Worm (Caenorhabditis elegans): ENCODE results near the gene srw-115.

Gene srw-115

ce11 chrV:2993816-2994215, at the start of gene srw-115:
Gene srw-115 (minus strand): TSS chrV:2993916.
- TF ChIP-seq hnd-1 (tag; optimal IDR thresholded peaks at IDR 0.05) (no peak), sea-1 (GFP tag; conservative IDR thresholded peaks at IDR 0.05) (no peak), tbx-37 (GFP tag; conservative IDR thresholded peaks at IDR 0.05) (no peak), ceh-13 (GFP tag; optimal IDR thresholded peaks at IDR 0.05) (no peak), pes-1 (GFP tag; IDR thresholded peaks at IDR 0.05) (no peak), flt-1 (GFP tag; IDR thresholded peaks at IDR 0.05) (no peak), F13C5.2 (tag; optimal IDR thresholded peaks at IDR 0.05) (no peak), ceh-36 (tag; optimal IDR thresholded peaks at IDR 0.05) (no peak)

ce11 chrV:3040930-3041329, 47.2 kb upstream of the srw-115 start:
- TF ChIP-seq ceh-13 (GFP tag; optimal IDR thresholded peaks at IDR 0.05) (no peak), B0310.2 (tag; optimal IDR thresholded peaks at IDR 0.05) (no peak), tra-4 (tag; optimal IDR thresholded peaks at IDR 0.05) (no peak), hmbx-1 (tag; optimal IDR thresholded peaks at IDR 0.05) (no peak), pes-1 (GFP tag; IDR thresholded peaks at IDR 0.05) (no peak), tbx-11 (GFP tag; IDR thresholded peaks at IDR 0.05) (no peak)

ce11 chrV:3039282-3039681, 45.6 kb upstream of the srw-115 start, which contains the start of gene chpf-2:
Gene chpf-2 (minus strand): TSS chrV:3039382.
- TF ChIP-seq ceh-13 (GFP tag; optimal IDR thresholded peaks at IDR 0.05): no peak
- TF ChIP-seq ceh-36 (tag; optimal IDR thresholded peaks at IDR 0.05): no peak
- no peak for TF ChIP-seq hmbx-1 (tag; optimal IDR thresholded peaks at IDR 0.05)
- no peak for TF ChIP-seq pes-1 (GFP tag; IDR thresholded peaks at IDR 0.05)
- TF ChIP-seq hmg-4 (GFP tag; optimal IDR thresholded peaks at IDR 0.05): no peak
- TF ChIP-seq tra-4 (tag; optimal IDR thresholded peaks at IDR 0.05): no peak
- TF ChIP-seq flt-1 (GFP tag; IDR thresholded peaks at IDR 0.05): no peak
- TF ChIP-seq ets-7 (tag; optimal IDR thresholded peaks at IDR 0.05): no peak
- TF ChIP-seq B0310.2 (tag; optimal IDR thresholded peaks at IDR 0.05): no peak
- no peak for TF ChIP-seq hnd-1 (tag; optimal IDR thresholded peaks at IDR 0.05)
- no peak for TF ChIP-seq tbx-37 (GFP tag; conservative IDR thresholded peaks at IDR 0.05)
- no peak for TF ChIP-seq sea-1 (GFP tag; conservative IDR thresholded peaks at IDR 0.05)
- TF ChIP-seq tbx-11 (GFP tag; IDR thresholded peaks at IDR 0.05): no peak
- TF ChIP-seq ama-1 (optimal IDR thresholded peaks at IDR 0.05): no peak
- no peak for TF ChIP-seq aly-1 (tag; optimal IDR thresholded peaks at IDR 0.05)

ce11 chrV:3038058-3038457, 44.3 kb upstream of the srw-115 start:
- TF ChIP-seq tbx-37 (GFP tag; conservative IDR thresholded peaks at IDR 0.05) (no peak), scrt-1 (GFP tag; IDR thresholded peaks at IDR 0.05) (no peak), flt-1 (GFP tag; IDR thresholded peaks at IDR 0.05) (no peak), aly-1 (tag; optimal IDR thresholded peaks at IDR 0.05) (no peak), hmbx-1 (tag; optimal IDR thresholded peaks at IDR 0.05) (no peak), ets-7 (tag; optimal IDR thresholded peaks at IDR 0.05) (no peak), F13C5.2 (tag; optimal IDR thresholded peaks at IDR 0.05) (no peak), sea-1 (GFP tag; conservative IDR thresholded peaks at IDR 0.05) (no peak), hnd-1 (tag; optimal IDR thresholded peaks at IDR 0.05) (no peak), tra-4 (tag; optimal IDR thresholded peaks at IDR 0.05) (no peak), B0310.2 (tag; optimal IDR thresholded peaks at IDR 0.05) (no peak), ceh-36 (tag; optimal IDR thresholded peaks at IDR 0.05) (no peak), ceh-13 (GFP tag; optimal IDR thresholded peaks at IDR 0.05) (no peak), ama-1 (optimal IDR thresholded peaks at IDR 0.05) (no peak)

- TF ChIP-seq ama-1 (optimal IDR thresholded peaks at IDR 0.05) (no peak), flt-1 (GFP tag; IDR thresholded peaks at IDR 0.05) (no peak), ets-7 (tag; optimal IDR thresholded peaks at IDR 0.05) (no peak), ceh-36 (tag; optimal IDR thresholded peaks at IDR 0.05) (no peak), pes-1 (GFP tag; IDR thresholded peaks at IDR 0.05) (no peak), aly-1 (tag; optimal IDR thresholded peaks at IDR 0.05) (no peak), tra-4 (tag; optimal IDR thresholded peaks at IDR 0.05) (no peak), hnd-1 (tag; optimal IDR thresholded peaks at IDR 0.05) (no peak)
Observed at ce11 chrV:3034236-3034635, 40.5 kb upstream of the srw-115 start, which contains the start of gene srw-8. Gene srw-8 (minus strand): TSS chrV:3034336.

- no peak for TF ChIP-seq hmbx-1 (tag; optimal IDR thresholded peaks at IDR 0.05)
- TF ChIP-seq ceh-13 (GFP tag; optimal IDR thresholded peaks at IDR 0.05): no peak
- TF ChIP-seq tbx-11 (GFP tag; IDR thresholded peaks at IDR 0.05): no peak
- no peak for TF ChIP-seq F13C5.2 (tag; optimal IDR thresholded peaks at IDR 0.05)
- TF ChIP-seq ama-1 (optimal IDR thresholded peaks at IDR 0.05): no peak
- no peak for TF ChIP-seq B0310.2 (tag; optimal IDR thresholded peaks at IDR 0.05)
- no peak for TF ChIP-seq ceh-36 (tag; optimal IDR thresholded peaks at IDR 0.05)
- TF ChIP-seq tbx-37 (GFP tag; conservative IDR thresholded peaks at IDR 0.05): no peak
- TF ChIP-seq hnd-1 (tag; optimal IDR thresholded peaks at IDR 0.05): no peak
- no peak for TF ChIP-seq pes-1 (GFP tag; IDR thresholded peaks at IDR 0.05)
- TF ChIP-seq ets-7 (tag; optimal IDR thresholded peaks at IDR 0.05): no peak
- no peak for TF ChIP-seq sea-1 (GFP tag; conservative IDR thresholded peaks at IDR 0.05)
Observed at ce11 chrV:3032343-3032742, 38.6 kb upstream of the srw-115 start, which contains the start of gene irld-38. Gene irld-38 (minus strand): TSS chrV:3032443.

- TF ChIP-seq ceh-36 (tag; optimal IDR thresholded peaks at IDR 0.05) (no peak), flt-1 (GFP tag; IDR thresholded peaks at IDR 0.05) (no peak), hnd-1 (tag; optimal IDR thresholded peaks at IDR 0.05) (no peak), tra-4 (tag; optimal IDR thresholded peaks at IDR 0.05) (no peak)
Observed at ce11 chrV:3028205-3028604, 34.5 kb upstream of the srw-115 start, which contains the start of gene asp-7. Gene asp-7 (plus strand): TSS chrV:3028285.

- TF ChIP-seq hmg-4 (GFP tag; optimal IDR thresholded peaks at IDR 0.05) (no peak), aly-1 (tag; optimal IDR thresholded peaks at IDR 0.05) (no peak), hmbx-1 (tag; optimal IDR thresholded peaks at IDR 0.05) (no peak), ets-7 (tag; optimal IDR thresholded peaks at IDR 0.05) (no peak), tra-4 (tag; optimal IDR thresholded peaks at IDR 0.05) (no peak), ama-1 (optimal IDR thresholded peaks at IDR 0.05) (no peak), pes-1 (GFP tag; IDR thresholded peaks at IDR 0.05) (no peak), sea-1 (GFP tag; conservative IDR thresholded peaks at IDR 0.05) (no peak), flt-1 (GFP tag; IDR thresholded peaks at IDR 0.05) (no peak), hnd-1 (tag; optimal IDR thresholded peaks at IDR 0.05) (no peak), ceh-13 (GFP tag; optimal IDR thresholded peaks at IDR 0.05) (no peak), B0310.2 (tag; optimal IDR thresholded peaks at IDR 0.05) (no peak), scrt-1 (GFP tag; IDR thresholded peaks at IDR 0.05) (no peak), tbx-37 (GFP tag; conservative IDR thresholded peaks at IDR 0.05) (no peak), ceh-36 (tag; optimal IDR thresholded peaks at IDR 0.05) (no peak), F13C5.2 (tag; optimal IDR thresholded peaks at IDR 0.05) (no peak), tbx-11 (GFP tag; IDR thresholded peaks at IDR 0.05) (no peak)
Observed at ce11 chrV:3024274-3024673, 30.6 kb upstream of the srw-115 start, which contains the start of gene asp-8. Gene asp-8 (plus strand): TSS chrV:3024549.

Data from whole organism, early embryonic.